Worm (Caenorhabditis elegans): Measurements from ENCODE around the gene ncs-7.
A peak's percentile ranks its signal among the peaks of the same experiment; 100 is the strongest.

ncs-7 gene

DNA sequence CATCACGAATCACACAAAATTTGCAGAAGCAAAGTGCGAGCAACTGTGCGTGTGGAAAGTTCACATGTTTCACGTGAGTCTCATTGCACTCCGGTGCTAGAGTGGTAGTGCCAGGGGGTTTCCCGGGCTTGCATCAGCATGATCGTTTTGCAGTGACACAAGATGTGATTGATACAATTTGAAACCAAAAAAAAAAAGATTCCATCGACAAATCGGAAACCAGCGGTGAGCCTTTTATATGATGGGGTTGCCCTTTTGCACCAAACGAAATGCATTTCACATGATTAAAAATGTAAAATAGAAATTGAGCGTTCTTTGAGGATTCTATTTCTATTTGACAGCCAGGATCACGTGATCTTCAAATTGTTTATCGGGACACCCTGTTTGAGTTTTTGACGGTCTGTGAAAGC lies 22.0 kb downstream of the ncs-7 start (continued):
- TF ChIP-seq sox-4 (tag; optimal IDR thresholded peaks at IDR 0.05), result no peak
- no peak for TF ChIP-seq nhr-11 (tag; optimal IDR thresholded peaks at IDR 0.05)
- TF ChIP-seq sup-37 (GFP tag; optimal IDR thresholded peaks at IDR 0.05), result no peak
- no peak for TF ChIP-seq nhr-76 (tag; optimal IDR thresholded peaks at IDR 0.05)
- TF ChIP-seq unc-30 (tag; optimal IDR thresholded peaks at IDR 0.05), result no peak
- TF ChIP-seq pqm-1 (tag; optimal IDR thresholded peaks at IDR 0.05), result no peak
- TF ChIP-seq rnt-1 (tag; optimal IDR thresholded peaks at IDR 0.05), result peak; percentile 62

DNA sequence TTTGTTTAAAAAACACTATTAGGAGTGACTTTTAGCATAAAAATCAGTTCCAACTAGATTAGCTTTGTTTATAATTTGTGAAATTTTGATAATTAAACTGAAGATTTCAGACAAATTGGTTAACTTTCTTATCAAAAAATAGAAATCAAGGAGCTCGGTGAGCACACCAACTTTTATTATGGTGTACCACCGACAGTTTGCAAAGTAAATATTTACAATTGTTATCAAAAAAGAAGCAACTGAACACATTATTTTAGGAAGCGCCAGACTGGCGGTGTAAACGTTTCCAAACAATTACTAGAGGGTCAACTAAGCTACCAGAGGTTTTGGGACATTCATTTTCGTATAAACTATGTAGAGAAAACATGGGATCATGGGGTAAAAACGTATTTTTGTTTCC lies 23.2 kb downstream of the ncs-7 start:
- TF ChIP-seq aly-2 (tag; optimal IDR thresholded peaks at IDR 0.05) (no peak), mep-1 (tag; optimal IDR thresholded peaks at IDR 0.05) (no peak), nhr-11 (tag; optimal IDR thresholded peaks at IDR 0.05) (no peak), alr-1 (tag; optimal IDR thresholded peaks at IDR 0.05; ENCODE audit: borderline replicate concordance) (no peak), unc-30 (tag; optimal IDR thresholded peaks at IDR 0.05) (no peak), ztf-11 (tag; optimal IDR thresholded peaks at IDR 0.05) (no peak), nhr-85 (tag) (no peak), dsc-1 (tag; optimal IDR thresholded peaks at IDR 0.05) (no peak), nhr-237 (tag; optimal IDR thresholded peaks at IDR 0.05) (no peak), ceh-82 (tag; optimal IDR thresholded peaks at IDR 0.05) (no peak), efl-1 (optimal IDR thresholded peaks at IDR 0.05) (no peak), efl-1 (GFP tag; optimal IDR thresholded peaks at IDR 0.05 in 1 of 2) (no peak), fkh-4 (tag; optimal IDR thresholded peaks at IDR 0.05; ENCODE audit: borderline replicate concordance) (no peak), sup-37 (GFP tag; optimal IDR thresholded peaks at IDR 0.05) (no peak), aha-1 (tag; optimal IDR thresholded peaks at IDR 0.05) (no peak), lsy-2 (tag; optimal IDR thresholded peaks at IDR 0.05) (no peak), egl-27 (tag; optimal IDR thresholded peaks at IDR 0.05) (no peak), fos-1 (tag; optimal IDR thresholded peaks at IDR 0.05) (no peak), snu-23 (GFP tag; optimal IDR thresholded peaks at IDR 0.05) (no peak), elt-3 (tag; optimal IDR thresholded peaks at IDR 0.05) (no peak), mdl-1 (tag; optimal IDR thresholded peaks at IDR 0.05) (no peak)

DNA sequence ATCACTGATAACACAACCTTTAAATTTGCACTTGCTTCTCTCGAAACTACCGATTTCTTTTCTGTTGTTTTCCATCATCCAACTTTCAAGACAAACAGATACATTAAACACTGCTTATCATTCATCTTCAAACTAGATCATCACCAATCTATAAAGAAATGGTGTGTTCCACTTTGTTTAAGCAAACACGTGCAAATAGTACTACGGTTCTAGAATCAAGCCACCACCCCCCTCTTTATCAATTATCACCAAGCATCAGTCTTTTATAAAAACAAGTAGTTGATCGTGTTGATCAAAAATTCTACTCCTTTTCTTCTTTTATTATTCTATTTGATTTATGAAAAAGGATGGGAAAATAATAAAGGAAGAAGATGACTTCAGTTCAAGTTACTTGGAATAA lies 24.1 kb downstream of the ncs-7 start:
- no peak for TF ChIP-seq hlh-17 (GFP tag; optimal IDR thresholded peaks at IDR 0.05; ENCODE audit: borderline replicate concordance)
- TF ChIP-seq efl-1 (optimal IDR thresholded peaks at IDR 0.05), result no peak
- no peak for TF ChIP-seq efl-1 (GFP tag; optimal IDR thresholded peaks at IDR 0.05 in 1 of 2)
- no peak for TF ChIP-seq lin-39 (tag; optimal IDR thresholded peaks at IDR 0.05)
- TF ChIP-seq C04F5.9 (tag; optimal IDR thresholded peaks at IDR 0.05), result no peak
- TF ChIP-seq isw-1 (GFP tag; IDR thresholded peaks at IDR 0.05), result no peak
- TF ChIP-seq fos-1 (tag; optimal IDR thresholded peaks at IDR 0.05), result no peak
- TF ChIP-seq nhr-71 (tag; optimal IDR thresholded peaks at IDR 0.05), result peak; percentile 33
- TF ChIP-seq unc-30 (tag; optimal IDR thresholded peaks at IDR 0.05), result no peak
- TF ChIP-seq ztf-4 (tag; optimal IDR thresholded peaks at IDR 0.05), result no peak
- TF ChIP-seq C16A3.4 (tag; optimal IDR thresholded peaks at IDR 0.05), result no peak
- TF ChIP-seq lin-14 (GFP tag; optimal IDR thresholded peaks at IDR 0.05), result peak; percentile 13
- TF ChIP-seq nhr-11 (tag; optimal IDR thresholded peaks at IDR 0.05), result no peak
- no peak for TF ChIP-seq swsn-7 (tag; optimal IDR thresholded peaks at IDR 0.05)
- no peak for TF ChIP-seq ztf-11 (tag; optimal IDR thresholded peaks at IDR 0.05)
- no peak for TF ChIP-seq ces-1 (GFP tag; optimal IDR thresholded peaks at IDR 0.05)
- TF ChIP-seq elt-2 (tag; optimal IDR thresholded peaks at IDR 0.05), result peak; percentile 35
- no peak for TF ChIP-seq hlh-4 (tag; optimal IDR thresholded peaks at IDR 0.05)
- no peak for TF ChIP-seq nhr-12 (tag; optimal IDR thresholded peaks at IDR 0.05)
- TF ChIP-seq nhr-47 (tag; optimal IDR thresholded peaks at IDR 0.05), result no peak
- TF ChIP-seq sptf-1 (tag; optimal IDR thresholded peaks at IDR 0.05), result no peak
- TF ChIP-seq efl-3 (GFP tag; optimal IDR thresholded peaks at IDR 0.05), result no peak
- no peak for TF ChIP-seq nhr-28 (tag; optimal IDR thresholded peaks at IDR 0.05)
- TF ChIP-seq sup-37 (GFP tag; optimal IDR thresholded peaks at IDR 0.05), result no peak
- TF ChIP-seq xbp-1 (tag; optimal IDR thresholded peaks at IDR 0.05), result no peak
- no peak for TF ChIP-seq snpc-4 (tag; optimal IDR thresholded peaks at IDR 0.05)
- TF ChIP-seq blmp-1 (tag; optimal IDR thresholded peaks at IDR 0.05), result peak; percentile 23
- peak in 1 of 6 experiments; percentile 60 for TF ChIP-seq elt-3 (tag; optimal IDR thresholded peaks at IDR 0.05)
- TF ChIP-seq unc-62 (GFP tag; optimal IDR thresholded peaks at IDR 0.05), result no peak
- TF ChIP-seq nhr-85 (tag), result peak; percentile 60
- no peak for TF ChIP-seq zip-4 (GFP tag; optimal IDR thresholded peaks at IDR 0.05)
- TF ChIP-seq pax-3 (tag; optimal IDR thresholded peaks at IDR 0.05), result no peak
- no peak for TF ChIP-seq lin-15B (tag; optimal IDR thresholded peaks at IDR 0.05)
- TF ChIP-seq ceh-88 (GFP tag; IDR thresholded peaks at IDR 0.05), result no peak

All from whole organism, L1 larva.